Fruit fly (Drosophila melanogaster): ENCODE measurements around the gene CalpC.
A peak's percentile ranks its signal among the peaks of the same experiment; 100 is the strongest.

CalpC gene

DNA sequence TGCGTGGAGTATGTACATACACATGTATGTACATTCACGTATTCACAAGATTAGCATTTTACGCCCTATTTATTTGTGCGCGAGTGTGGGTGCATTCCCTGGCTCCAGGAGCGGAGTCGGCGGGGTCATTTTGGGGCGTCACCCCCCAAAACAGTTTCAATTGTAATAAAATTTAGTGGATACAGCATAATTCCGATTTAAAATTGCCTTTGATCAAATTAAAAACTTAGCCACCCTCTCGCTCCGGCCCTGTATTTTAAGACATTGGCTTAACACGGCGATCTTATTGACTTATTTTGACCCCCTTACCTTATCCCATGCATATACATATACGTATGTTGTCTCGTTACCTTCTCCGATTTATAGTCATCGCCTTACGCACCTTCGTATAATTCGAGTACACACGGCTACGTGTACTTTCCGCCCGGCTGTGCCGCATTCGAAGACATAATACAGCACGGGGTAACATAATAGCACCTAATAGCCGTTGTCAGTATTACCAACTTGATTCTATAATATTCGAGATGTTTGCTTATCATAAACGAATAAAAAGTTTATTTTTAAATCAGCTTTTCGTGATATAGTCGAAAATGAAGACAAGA is 46.1 kb upstream of the CalpC start (continued):
- TF ChIP-seq chinmo (GFP tag; IDR thresholded peaks at IDR 0.05; ENCODE audit: partially characterized antibody): 0 out of 4 replicates have a peak, but pooled peaks have one; percentile 14
- no peak for TF ChIP-seq sima (GFP tag; optimal IDR thresholded peaks at IDR 0.05)
- TF ChIP-seq ash1 (GFP tag; optimal IDR thresholded peaks at IDR 0.05): peak; percentile 39
- TF ChIP-seq HLHmδ (GFP tag; optimal IDR thresholded peaks at IDR 0.05): no peak
- TF ChIP-seq wdn (GFP tag; IDR thresholded peaks at IDR 0.05): peak; percentile 60
- TF ChIP-seq tio (GFP tag; optimal IDR thresholded peaks at IDR 0.05): peak; percentile 71
- peak; percentile 76 for TF ChIP-seq CG17359 (tag; optimal IDR thresholded peaks at IDR 0.05)
- TF ChIP-seq CG10543 (GFP tag; optimal IDR thresholded peaks at IDR 0.05): peak; percentile 16
- TF ChIP-seq D19A (tag; optimal IDR thresholded peaks at IDR 0.05): peak; percentile 64
- TF ChIP-seq CG7372 (GFP tag; IDR thresholded peaks at IDR 0.05): peak; percentile 89
- peak; percentile 79 for TF ChIP-seq HHEX (GFP tag; optimal IDR thresholded peaks at IDR 0.05)
- peak; percentile 71 to 78 for TF ChIP-seq chif (GFP tag; optimal IDR thresholded peaks at IDR 0.05)
- no peak for TF ChIP-seq CG4282 (GFP tag; optimal IDR thresholded peaks at IDR 0.05)
- TF ChIP-seq Spps (tag; optimal IDR thresholded peaks at IDR 0.05): no peak
- peak; percentile 41 for TF ChIP-seq CG11398 (GFP tag; optimal IDR thresholded peaks at IDR 0.05)
- TF ChIP-seq CG9876 (GFP tag; optimal IDR thresholded peaks at IDR 0.05): peak; percentile 78
- TF ChIP-seq ken (GFP tag; IDR thresholded peaks at IDR 0.05): peak; percentile 87
- TF ChIP-seq Side (GFP tag; optimal IDR thresholded peaks at IDR 0.05): peak; percentile 81
- peak; percentile 95 for TF ChIP-seq Antp (GFP tag; optimal IDR thresholded peaks at IDR 0.05)
- TF ChIP-seq E2f2 (GFP tag; IDR thresholded peaks at IDR 0.05): peak; percentile 42
- 0 out of 3 replicates have a peak, but pooled peaks have one; percentile 11 for TF ChIP-seq vnd (GFP tag; IDR thresholded peaks at IDR 0.05; ENCODE audit: partially characterized antibody)
- peak; percentile 70 for TF ChIP-seq CG8765 (GFP tag; IDR thresholded peaks at IDR 0.05)
- TF ChIP-seq CG10431 (GFP tag; optimal IDR thresholded peaks at IDR 0.05): no peak
- TF ChIP-seq CG3065 (GFP tag; optimal IDR thresholded peaks at IDR 0.05): no peak
- no peak for TF ChIP-seq Hr39 (optimal IDR thresholded peaks at IDR 0.05)
- TF ChIP-seq CG3407 (GFP tag; optimal IDR thresholded peaks at IDR 0.05): peak; percentile 61
- TF ChIP-seq CG13287 (GFP tag; IDR thresholded peaks at IDR 0.05; ENCODE audit: partially characterized antibody): no peak
- no peak for TF ChIP-seq sc (optimal IDR thresholded peaks at IDR 0.05)
- peak; percentile 26 for TF ChIP-seq sc (GFP tag; optimal IDR thresholded peaks at IDR 0.05)
- TF ChIP-seq CG2129 (GFP tag; IDR thresholded peaks at IDR 0.05; ENCODE audit: partially characterized antibody): no peak
- peak; percentile 58 for TF ChIP-seq Dek (tag; optimal IDR thresholded peaks at IDR 0.05)
- TF ChIP-seq Gug (GFP tag; IDR thresholded peaks at IDR 0.05): peak; percentile 97
- TF ChIP-seq dmrt99B (tag; optimal IDR thresholded peaks at IDR 0.05): peak; percentile 86
- peak; percentile 80 for TF ChIP-seq ap (GFP tag; IDR thresholded peaks at IDR 0.05)
- peak; percentile 81 for TF ChIP-seq ATbp (GFP tag; optimal IDR thresholded peaks at IDR 0.05)
- peak; percentile 81 for TF ChIP-seq Hsf (GFP tag; optimal IDR thresholded peaks at IDR 0.05)
- peak; percentile 82 for TF ChIP-seq CG10959 (GFP tag; IDR thresholded peaks at IDR 0.05)
- TF ChIP-seq CG32767 (GFP tag; IDR thresholded peaks at IDR 0.05): peak; percentile 80; the same call in 1 of the 2 replicates
- no peak for TF ChIP-seq dimm (GFP tag; IDR thresholded peaks at IDR 0.05)
- peak; percentile 64 for TF ChIP-seq rib (GFP tag; IDR thresholded peaks at IDR 0.05)
- TF ChIP-seq Mes4 (GFP tag; optimal IDR thresholded peaks at IDR 0.05): peak; percentile 42
- TF ChIP-seq ftz-f1 (GFP tag; optimal IDR thresholded peaks at IDR 0.05): peak; percentile 4
- no peak for TF ChIP-seq trh (GFP tag; optimal IDR thresholded peaks at IDR 0.05)
- no peak for TF ChIP-seq CG8478 (optimal IDR thresholded peaks at IDR 0.05)
- peak; percentile 31 for TF ChIP-seq Bdp1 (GFP tag; optimal IDR thresholded peaks at IDR 0.05)
- peak; percentile 89 for TF ChIP-seq CG32772 (GFP tag; IDR thresholded peaks at IDR 0.05)
- peak; percentile 89 for TF ChIP-seq CG12769 (tag; optimal IDR thresholded peaks at IDR 0.05)
- TF ChIP-seq tap (tag; optimal IDR thresholded peaks at IDR 0.05): peak; percentile 60
- TF ChIP-seq CG7556 (GFP tag; optimal IDR thresholded peaks at IDR 0.05): peak; percentile 17
- TF ChIP-seq CG18476 (GFP tag; optimal IDR thresholded peaks at IDR 0.05): peak; percentile 16
- TF ChIP-seq CG14965 (GFP tag; optimal IDR thresholded peaks at IDR 0.05; ENCODE audit: borderline replicate concordance): peak; percentile 19
